Worm (Caenorhabditis elegans) whole organism, midembryonic: ENCODE measurements around the gene vhp-1.

Experiments used
- flt-1 ChIP-seq: fragments of 200-800 bp; sonication (Bioruptor generic); IDR thresholded peaks from 2 replicates; pipeline ENCODE4 v1.3.6; 2022; ENCODE audit warnings: missing genetic modification characterization, missing compliant biosample characterization
- med-1 ChIP-seq: sonication (generic microtip); optimal IDR thresholded peaks from 2 replicates; lab custom pipeline; 2017; ENCODE audit warnings: missing genetic modification characterization, mild to moderate bottlenecking, missing compliant biosample characterization, antibody characterized with exemption, missing genetic modification reagents; ENCODE audit not compliant: insufficient read depth
- ztf-23 ChIP-seq: fragments of 200-800 bp; sonication (Bioruptor generic); IDR thresholded peaks from 2 replicates; pipeline ENCODE4 v1.3.6; 2022; ENCODE audit warnings: missing genetic modification reagents, missing genetic modification characterization, missing compliant biosample characterization
- ztf-29 ChIP-seq: fragments of 200-800 bp; sonication (Bioruptor generic); IDR thresholded peaks from 2 replicates; pipeline ENCODE4 v1.3.6; 2022; ENCODE audit warnings: missing genetic modification reagents, missing genetic modification characterization, missing compliant biosample characterization

ce11 chrII:5342412-5342811, 19.3 kb downstream of the vhp-1 start:
- TF ChIP-seq flt-1 (GFP tag; lab: Robert Waterston, UW) (no peak), ztf-29 (GFP tag; lab: Robert Waterston, UW) (no peak), ztf-23 (no peak), med-1 (GFP tag; lab: Kevin White, UChicago) (no peak)
